Worm (Caenorhabditis elegans) whole organism, midembryonic: ENCODE measurements around the gene T28A8.8.

Experiments
- T22C8.4 ChIP-seq: fragments of 200-800 bp; sonication (Bioruptor generic); IDR thresholded peaks from 2 replicates; pipeline ENCODE4 v1.3.6; 2022; ENCODE audit warnings: missing genetic modification characterization, missing compliant biosample characterization
- cog-1 ChIP-seq: sonication (generic microtip); optimal IDR thresholded peaks from 2 replicates; lab custom pipeline; 2016; ENCODE audit warnings: missing genetic modification characterization, missing compliant biosample characterization
- flt-1 ChIP-seq: fragments of 200-800 bp; sonication (Bioruptor generic); IDR thresholded peaks from 2 replicates; pipeline ENCODE4 v1.3.6; 2022; ENCODE audit warnings: missing genetic modification characterization, missing compliant biosample characterization
- klf-2 ChIP-seq: fragments of 200-800 bp; sonication (Bioruptor generic); conservative IDR thresholded peaks from 2 replicates; pipeline ENCODE4 v1.3.6; 2022; ENCODE audit warnings: missing genetic modification reagents, missing genetic modification characterization, missing compliant biosample characterization
- med-1 ChIP-seq: sonication (generic microtip); optimal IDR thresholded peaks from 2 replicates; lab custom pipeline; 2017; ENCODE audit warnings: missing genetic modification characterization, mild to moderate bottlenecking, missing compliant biosample characterization, antibody characterized with exemption, missing genetic modification reagents; ENCODE audit not compliant: insufficient read depth
- ref-1 ChIP-seq: fragments of 200-800 bp; sonication (Bioruptor generic); conservative IDR thresholded peaks from 2 replicates; pipeline ENCODE4 v1.3.6; 2022; ENCODE audit warnings: missing genetic modification reagents, missing genetic modification characterization, missing compliant biosample characterization
- tab-1 ChIP-seq: fragments of 200-800 bp; sonication (Bioruptor generic); IDR thresholded peaks from 2 replicates; pipeline ENCODE4 v1.3.6; 2022; ENCODE audit warnings: missing genetic modification characterization, missing compliant biosample characterization
- ztf-23 ChIP-seq: fragments of 200-800 bp; sonication (Bioruptor generic); IDR thresholded peaks from 2 replicates; pipeline ENCODE4 v1.3.6; 2022; ENCODE audit warnings: missing genetic modification reagents, missing genetic modification characterization, missing compliant biosample characterization
- ztf-29 ChIP-seq: fragments of 200-800 bp; sonication (Bioruptor generic); IDR thresholded peaks from 2 replicates; pipeline ENCODE4 v1.3.6; 2022; ENCODE audit warnings: missing genetic modification reagents, missing genetic modification characterization, missing compliant biosample characterization

Gene T28A8.8

ce11 chrIII:13462965-13463783 is 39.4 kb upstream of the T28A8.8 start, which contains the start of gene ant-1.1:
Gene ant-1.1, plus strand, starts transcription at chrIII:13463163.
- TF ChIP-seq cog-1 (no peak), flt-1 (GFP tag; lab: Robert Waterston, UW) (peak; percentile 85), ref-1 (GFP tag; lab: Robert Waterston, UW) (no peak), med-1 (GFP tag; lab: Kevin White, UChicago) (no peak), tab-1 (GFP tag; lab: Robert Waterston, UW) (no peak), ztf-23 (GFP tag; lab: Robert Waterston, UW) (peak; percentile 85), ztf-29 (GFP tag; lab: Robert Waterston, UW) (0 out of 2 replicates have a peak, but pooled peaks have one; percentile 28), T22C8.4 (GFP tag; lab: Robert Waterston, UW) (peak; percentile 39), klf-2 (GFP tag; lab: Robert Waterston, UW) (peak; percentile 58; the same call in 1 of the 2 replicates)

- no peak for TF ChIP-seq cog-1
- no peak for TF ChIP-seq ref-1 (GFP tag; lab: Robert Waterston, UW)
- TF ChIP-seq klf-2 (GFP tag; lab: Robert Waterston, UW), result no peak
- TF ChIP-seq ztf-23 (GFP tag; lab: Robert Waterston, UW), result no peak
- TF ChIP-seq T22C8.4 (GFP tag; lab: Robert Waterston, UW), result no peak
These were observed 37.9 kb upstream of the T28A8.8 start, which contains the start of gene kel-3 for ce11 chrIII:13464493-13465362. Gene kel-3, plus strand, starts transcription at chrIII:13464820.

- TF ChIP-seq ztf-23 (GFP tag; lab: Robert Waterston, UW) (0 out of 2 replicates have a peak, but pooled peaks have one; percentile 6), T22C8.4 (GFP tag; lab: Robert Waterston, UW) (no peak), ztf-29 (GFP tag; lab: Robert Waterston, UW) (no peak), ref-1 (GFP tag; lab: Robert Waterston, UW) (no peak)
These were observed 36.6 kb upstream of the T28A8.8 start, which contains the start of gene cdk-5 for ce11 chrIII:13465918-13466592. Gene cdk-5, minus strand, starts transcription at chrIII:13466342.

ce11 chrIII:13471504-13471903 is 31.1 kb upstream of the T28A8.8 start, which contains the start of gene pssy-2:
Gene pssy-2, plus strand, starts transcription at chrIII:13471804.
- no peak for TF ChIP-seq med-1 (GFP tag; lab: Kevin White, UChicago)
- TF ChIP-seq ref-1 (GFP tag; lab: Robert Waterston, UW), result no peak
- no peak for TF ChIP-seq T22C8.4 (GFP tag; lab: Robert Waterston, UW)
- TF ChIP-seq ztf-23 (GFP tag; lab: Robert Waterston, UW), result no peak
- TF ChIP-seq flt-1 (GFP tag; lab: Robert Waterston, UW), result no peak

ce11 chrIII:13474482-13474881 is 28.1 kb upstream of the T28A8.8 start:
- TF ChIP-seq med-1 (GFP tag; lab: Kevin White, UChicago) (no peak), flt-1 (GFP tag; lab: Robert Waterston, UW) (no peak; the same call in 1 of the 2 replicates), ztf-29 (GFP tag; lab: Robert Waterston, UW) (no peak), tab-1 (GFP tag; lab: Robert Waterston, UW) (no peak), T22C8.4 (GFP tag; lab: Robert Waterston, UW) (no peak), ref-1 (GFP tag; lab: Robert Waterston, UW) (no peak), klf-2 (GFP tag; lab: Robert Waterston, UW) (no peak), cog-1 (no peak), ztf-23 (GFP tag; lab: Robert Waterston, UW) (no peak)

- TF ChIP-seq med-1 (GFP tag; lab: Kevin White, UChicago), result no peak
- TF ChIP-seq klf-2 (GFP tag; lab: Robert Waterston, UW), result no peak
- no peak for TF ChIP-seq cog-1
- no peak for TF ChIP-seq ztf-29 (GFP tag; lab: Robert Waterston, UW)
- TF ChIP-seq flt-1 (GFP tag; lab: Robert Waterston, UW), result no peak
- no peak for TF ChIP-seq ztf-23 (GFP tag; lab: Robert Waterston, UW)
- no peak for TF ChIP-seq tab-1 (GFP tag; lab: Robert Waterston, UW)
- TF ChIP-seq T22C8.4 (GFP tag; lab: Robert Waterston, UW), result no peak
- no peak for TF ChIP-seq ref-1 (GFP tag; lab: Robert Waterston, UW)
These were observed 25.9 kb upstream of the T28A8.8 start, which contains the start of gene T27E9.6 for ce11 chrIII:13476682-13477081. Gene T27E9.6, minus strand, starts transcription at chrIII:13476782.

ce11 chrIII:13484024-13484423 is 18.6 kb upstream of the T28A8.8 start, which contains the start of gene acc-4:
Gene acc-4, minus strand, starts transcription at chrIII:13484124.
- TF ChIP-seq med-1 (GFP tag; lab: Kevin White, UChicago), result no peak
- no peak for TF ChIP-seq klf-2 (GFP tag; lab: Robert Waterston, UW)
- TF ChIP-seq ztf-29 (GFP tag; lab: Robert Waterston, UW), result no peak
- no peak for TF ChIP-seq ztf-23 (GFP tag; lab: Robert Waterston, UW)
- TF ChIP-seq flt-1 (GFP tag; lab: Robert Waterston, UW), result no peak
- TF ChIP-seq ref-1 (GFP tag; lab: Robert Waterston, UW), result no peak
- TF ChIP-seq tab-1 (GFP tag; lab: Robert Waterston, UW), result no peak

- TF ChIP-seq ztf-29 (GFP tag; lab: Robert Waterston, UW) (no peak), ztf-23 (GFP tag; lab: Robert Waterston, UW) (no peak), flt-1 (GFP tag; lab: Robert Waterston, UW) (no peak), klf-2 (GFP tag; lab: Robert Waterston, UW) (no peak), ref-1 (GFP tag; lab: Robert Waterston, UW) (no peak), T22C8.4 (GFP tag; lab: Robert Waterston, UW) (no peak), cog-1 (no peak), med-1 (GFP tag; lab: Kevin White, UChicago) (no peak)
These were observed 10.2 kb upstream of the T28A8.8 start, which contains the start of gene twk-40 for ce11 chrIII:13492377-13492776. Gene twk-40, minus strand, starts transcription at chrIII:13492477.
